Fruit fly (Drosophila melanogaster) whole organism, wandering third instar larva: ENCODE measurements around the gene Tig.

Experiments
- Abd-B ChIP-seq: fragments of >200 bp; optimal IDR thresholded peaks from 2 replicates; lab custom pipeline; 2017; ENCODE audit warnings: missing biosample characterization, missing genetic modification characterization
- CG32264 ChIP-seq: fragments of 200-800 bp; sonication (Bioruptor generic); optimal IDR thresholded peaks from 2 replicates; lab custom pipeline; 2016; ENCODE audit warnings: missing biosample characterization, missing genetic modification characterization
- CG9705 ChIP-seq: fragments of 200-800 bp; sonication (Bioruptor generic); optimal IDR thresholded peaks from 2 replicates; lab custom pipeline; 2018; ENCODE audit warnings: missing biosample characterization, mild to moderate bottlenecking, missing genetic modification characterization
- CrebA ChIP-seq: fragments of 200-800 bp; sonication (Bioruptor generic); optimal IDR thresholded peaks from 2 replicates; lab custom pipeline; 2016; ENCODE audit warnings: missing biosample characterization, mild to moderate bottlenecking, missing genetic modification characterization, borderline replicate concordance
- Dif ChIP-seq: fragments of 200-275, 200-300 bp; sonication (Bioruptor generic); optimal IDR thresholded peaks from 2 replicates; lab custom pipeline; 2018; ENCODE audit warnings: missing biosample characterization, missing genetic modification characterization; ENCODE audit not compliant: partially characterized antibody
- GATAd ChIP-seq: sonication (Bioruptor generic); optimal IDR thresholded peaks from 2 replicates; lab custom pipeline; 2016; ENCODE audit warnings: missing biosample characterization, missing genetic modification characterization
- HLH106 ChIP-seq: fragments of 200-800 bp; optimal IDR thresholded peaks from 3 replicates; lab custom pipeline; 2019; ENCODE audit warnings: missing biosample characterization, mild to moderate bottlenecking, missing genetic modification characterization, moderate library complexity
- Hr78 ChIP-seq: fragments of >200 bp; optimal IDR thresholded peaks from 2 replicates; lab custom pipeline; 2017; ENCODE audit warnings: missing biosample characterization, missing genetic modification characterization
- Hr83 ChIP-seq: fragments of 200-300 bp; sonication (Bioruptor generic); optimal IDR thresholded peaks from 2 replicates; lab custom pipeline; 2016; ENCODE audit warnings: missing biosample characterization, mild to moderate bottlenecking, missing genetic modification characterization, moderate library complexity; ENCODE audit not compliant: poor library complexity, severe bottlenecking
- Mio ChIP-seq: sonication (Bioruptor generic); optimal IDR thresholded peaks from 2 replicates; lab custom pipeline; 2016; ENCODE audit warnings: missing biosample characterization, missing genetic modification characterization
- Myc ChIP-seq: fragments of >200 bp; optimal IDR thresholded peaks from 2 replicates; lab custom pipeline; 2017
- OdsH ChIP-seq: fragments of 200-800 bp; sonication (Bioruptor generic); optimal IDR thresholded peaks from 2 replicates; lab custom pipeline; 2016; ENCODE audit warnings: missing biosample characterization, mild to moderate bottlenecking, missing genetic modification characterization
- Rel ChIP-seq, 2 experiments: fragments of 200-800 bp; sonication (Bioruptor generic) in 1 of 2; optimal IDR thresholded peaks; 2 replicates in 1 of 2; 3 replicates in 1 of 2; lab custom pipeline; 2016 to 2019; ENCODE audit warnings: mild to moderate bottlenecking in 2 of 2, missing biosample characterization in 2 of 2, missing genetic modification characterization in 2 of 2, moderate library complexity in 1 of 2
- Vsx2 ChIP-seq: fragments of 200-300, 225-300 bp; sonication (Bioruptor generic); optimal IDR thresholded peaks from 2 replicates; lab custom pipeline; 2018; ENCODE audit warnings: missing biosample characterization, missing genetic modification characterization; ENCODE audit not compliant: partially characterized antibody
- br ChIP-seq: fragments of 200-800 bp; sonication (Bioruptor generic); optimal IDR thresholded peaks from 2 replicates; lab custom pipeline; 2016; ENCODE audit warnings: missing biosample characterization, missing genetic modification characterization
- dsf ChIP-seq: sonication (Bioruptor generic); optimal IDR thresholded peaks from 2 replicates; lab custom pipeline; 2016; ENCODE audit warnings: missing biosample characterization, missing genetic modification characterization, borderline replicate concordance
- fru ChIP-seq: fragments of 200-800 bp; sonication (Bioruptor generic); optimal IDR thresholded peaks from 3 replicates; lab custom pipeline; 2016; ENCODE audit warnings: missing biosample characterization, mild to moderate bottlenecking, missing genetic modification characterization
- jim ChIP-seq: fragments of 175-275, 200-325 bp; sonication (Bioruptor generic); optimal IDR thresholded peaks from 2 replicates; lab custom pipeline; 2016; ENCODE audit warnings: missing biosample characterization, mild to moderate bottlenecking, missing genetic modification characterization
- lola ChIP-seq: fragments of >200 bp; optimal IDR thresholded peaks from 2 replicates; lab custom pipeline; 2017; ENCODE audit warnings: missing biosample characterization, missing genetic modification characterization
- pan ChIP-seq: fragments of >200 bp; optimal IDR thresholded peaks from 2 replicates; lab custom pipeline; 2017
- psq ChIP-seq: fragments of 200-800 bp; sonication (Bioruptor generic); optimal IDR thresholded peaks from 3 replicates; lab custom pipeline; 2017; ENCODE audit warnings: missing biosample characterization, mild to moderate bottlenecking, missing genetic modification characterization, moderate library complexity
- rgr ChIP-seq: fragments of 200-800 bp; sonication (Bioruptor generic); optimal IDR thresholded peaks from 3 replicates; lab custom pipeline; 2016; ENCODE audit warnings: missing biosample characterization, mild to moderate bottlenecking, missing genetic modification characterization
- sv ChIP-seq: fragments of 200-800 bp; sonication (Bioruptor generic); optimal IDR thresholded peaks from 3 replicates; lab custom pipeline; 2016; ENCODE audit warnings: missing biosample characterization, missing genetic modification characterization
- tai ChIP-seq: sonication (Bioruptor generic); optimal IDR thresholded peaks from 2 replicates; lab custom pipeline; 2016; ENCODE audit warnings: missing biosample characterization, missing genetic modification characterization
- woc ChIP-seq: sonication (Bioruptor generic); optimal IDR thresholded peaks from 2 replicates; lab custom pipeline; 2016; ENCODE audit warnings: missing biosample characterization, mild to moderate bottlenecking, missing genetic modification characterization

The Tig gene

DNA sequence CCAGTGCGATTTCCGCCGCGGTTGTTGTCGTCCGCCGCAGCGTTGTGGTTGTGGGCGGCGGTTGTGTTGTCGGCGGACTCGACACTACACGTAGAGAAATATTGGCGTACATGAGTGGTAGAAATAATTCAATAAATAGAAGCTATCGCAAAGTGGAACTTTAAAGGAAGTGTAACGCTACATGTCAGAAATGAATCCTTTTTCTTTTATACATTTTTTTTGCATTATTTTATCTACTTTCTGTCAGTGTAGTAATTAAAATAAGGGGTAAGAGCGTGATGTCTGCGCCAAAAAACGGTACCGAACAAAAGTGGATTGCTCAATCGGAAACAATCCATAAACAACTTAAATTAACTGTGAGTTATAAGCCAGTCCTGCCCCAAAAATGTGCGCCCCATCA, 43.9 kb downstream of the Tig start:
- TF ChIP-seq tai: no peak

DNA sequence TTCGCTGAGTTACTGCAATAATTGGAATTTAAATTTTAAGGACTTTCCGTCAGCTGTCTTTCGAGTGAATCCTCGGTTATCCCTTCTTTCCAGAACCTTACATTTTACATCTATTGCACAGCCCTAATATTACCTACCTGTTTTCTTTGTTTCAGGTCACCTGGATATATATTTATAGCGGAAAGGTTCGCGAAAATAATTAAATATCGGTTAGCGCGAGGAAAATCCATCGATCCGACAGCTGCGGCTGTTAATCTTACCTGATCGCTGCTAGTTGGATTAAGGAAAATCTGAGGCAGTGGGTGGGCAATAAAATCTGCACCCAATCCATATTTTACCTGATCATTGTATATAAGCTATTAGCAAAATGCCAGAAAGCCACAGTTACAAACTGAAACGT, 50.0 kb downstream of the Tig start:
- TF ChIP-seq sv (no peak), lola (no peak), woc (GFP tag; lab: Kevin White, UChicago) (no peak), psq (GFP tag; lab: Kevin White, UChicago) (no peak), tai (no peak), br (no peak), CG9705 (GFP tag; lab: Kevin White, UChicago) (no peak), pan (lab: Kevin White, UChicago) (no peak), GATAd (no peak), jim (no peak), rgr (GFP tag; lab: Kevin White, UChicago) (no peak), Vsx2 (GFP tag; lab: Kevin White, UChicago) (no peak), Dif (GFP tag; lab: Kevin White, UChicago) (no peak), HLH106 (tag; lab: Kevin White, UChicago) (no peak), CrebA (no peak), OdsH (GFP tag; lab: Kevin White, UChicago) (no peak), fru (GFP tag; lab: Kevin White, UChicago) (no peak)

DNA sequence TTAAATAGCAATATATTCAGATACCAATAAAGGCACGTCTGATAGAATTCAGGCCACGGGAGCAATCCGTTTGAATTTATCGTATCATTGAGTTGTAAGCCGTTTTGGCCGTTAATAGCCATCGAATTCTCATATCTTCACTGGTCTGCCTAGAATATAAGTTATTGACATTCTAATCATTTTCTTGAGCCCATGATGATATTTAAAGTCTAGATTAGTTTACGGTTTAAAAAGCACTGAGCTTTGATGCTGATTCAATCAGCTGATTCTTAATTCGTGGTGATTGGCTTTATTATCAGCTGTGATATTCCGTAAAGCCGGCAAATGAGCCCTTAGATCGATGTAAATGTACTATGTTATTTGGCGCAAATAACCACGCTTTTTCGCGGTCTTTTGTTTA, 51.0 kb downstream of the Tig start, which contains the start of gene slam:
slam (plus strand) TSS at position 301 of the 400 bp plus-strand sequence.
- TF ChIP-seq Myc (lab: Kevin White, UChicago) (no peak), Rel (GFP tag; optimal IDR thresholded peaks at IDR 0.05; lab: Kevin White, UChicago) (no peak), Rel (tag; optimal IDR thresholded peaks at IDR 0.05; lab: Kevin White, UChicago) (no peak), br (no peak), Abd-B (GFP tag; lab: Kevin White, UChicago) (no peak), Mio (GFP tag; lab: Kevin White, UChicago) (no peak), Hr83 (GFP tag; lab: Kevin White, UChicago) (no peak), rgr (GFP tag; lab: Kevin White, UChicago) (no peak), Hr78 (GFP tag; lab: Kevin White, UChicago) (no peak), CrebA (no peak)

DNA sequence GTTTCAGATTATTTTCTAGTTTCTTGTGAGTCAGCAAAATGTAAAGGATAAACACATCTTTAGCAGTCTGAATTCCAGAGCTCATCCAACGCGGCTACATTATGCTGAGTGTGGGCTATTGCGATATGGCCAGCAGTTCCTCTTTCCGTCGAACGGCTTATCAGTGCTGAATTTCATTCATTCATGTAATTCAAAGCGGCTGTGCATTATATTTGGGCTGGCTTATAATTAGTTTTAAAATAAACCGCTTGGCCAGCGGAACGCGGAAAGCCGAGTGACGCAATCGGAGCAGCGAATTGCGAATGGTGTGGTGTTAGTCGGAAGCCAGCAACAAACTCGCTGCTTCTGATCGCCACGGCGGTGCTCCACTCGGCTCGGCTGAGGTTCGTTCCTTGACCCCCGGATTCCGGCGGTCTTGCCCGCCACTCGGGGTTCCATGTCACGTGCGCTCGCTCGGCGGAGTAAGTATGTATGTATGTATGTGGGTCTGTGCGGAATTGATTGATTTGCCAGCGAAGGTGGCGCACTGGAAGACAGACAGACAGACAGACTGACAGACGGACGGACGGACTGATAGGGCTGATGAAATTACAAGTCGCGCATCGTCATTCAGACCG, 52.0 kb downstream of the Tig start:
- TF ChIP-seq dsf (GFP tag; lab: Kevin White, UChicago) (no peak), Rel (GFP tag; optimal IDR thresholded peaks at IDR 0.05; lab: Kevin White, UChicago) (no peak), Rel (tag; optimal IDR thresholded peaks at IDR 0.05; lab: Kevin White, UChicago) (peak; percentile 2)

DNA sequence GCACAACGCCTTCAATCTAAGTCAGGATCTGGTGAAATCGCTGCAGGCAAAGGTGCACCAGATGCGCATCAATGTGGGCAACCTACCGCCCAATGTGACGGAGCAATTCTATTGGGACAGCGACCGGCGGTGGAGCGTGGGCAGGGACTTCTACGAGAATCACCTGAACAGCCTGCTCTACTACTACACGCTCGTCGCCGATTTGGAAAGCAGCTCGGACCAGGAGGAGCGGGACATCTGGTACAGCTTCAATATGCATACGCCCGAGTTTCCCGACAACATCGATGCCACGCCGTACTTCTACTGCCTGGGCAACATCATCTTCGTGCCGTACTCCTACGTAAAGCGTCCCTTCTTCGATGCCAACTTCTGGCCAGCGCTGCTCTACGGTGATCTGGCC, 53.8 kb downstream of the Tig start:
- no peak for TF ChIP-seq CG9705 (GFP tag; lab: Kevin White, UChicago)
- TF ChIP-seq, all 38 proteins: peak for 0

DNA sequence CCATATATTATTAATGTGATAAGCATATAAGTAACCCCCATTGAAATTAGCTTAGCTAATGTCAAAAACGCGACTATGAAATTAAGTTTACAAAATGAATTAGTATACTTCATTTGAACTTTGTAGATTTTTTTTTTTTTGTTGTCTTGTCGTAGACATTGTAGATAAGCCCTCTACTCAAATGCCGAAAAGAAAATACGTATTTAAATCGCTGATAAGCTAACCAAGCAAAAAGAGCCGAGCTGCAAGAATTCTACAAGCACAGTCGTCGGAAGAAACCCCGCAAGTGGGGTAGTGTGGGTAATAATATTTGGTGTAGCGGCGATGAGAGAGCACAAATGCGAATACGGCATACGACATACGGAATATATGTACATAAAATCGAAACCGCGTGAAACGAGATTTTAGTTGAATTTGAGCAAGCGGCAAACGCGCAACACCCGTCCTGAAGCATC, 55.6 kb downstream of the Tig start, which contains the start of gene Nepl4:
Nepl4 (plus strand) TSS at position 405 of the 455 bp plus-strand sequence.
- TF ChIP-seq CG32264 (GFP tag; lab: Kevin White, UChicago) (no peak), Rel (GFP tag; optimal IDR thresholded peaks at IDR 0.05; lab: Kevin White, UChicago) (no peak), Rel (tag; optimal IDR thresholded peaks at IDR 0.05; lab: Kevin White, UChicago) (peak; percentile 65)
- TF ChIP-seq, all 38 proteins: peak for 1

DNA sequence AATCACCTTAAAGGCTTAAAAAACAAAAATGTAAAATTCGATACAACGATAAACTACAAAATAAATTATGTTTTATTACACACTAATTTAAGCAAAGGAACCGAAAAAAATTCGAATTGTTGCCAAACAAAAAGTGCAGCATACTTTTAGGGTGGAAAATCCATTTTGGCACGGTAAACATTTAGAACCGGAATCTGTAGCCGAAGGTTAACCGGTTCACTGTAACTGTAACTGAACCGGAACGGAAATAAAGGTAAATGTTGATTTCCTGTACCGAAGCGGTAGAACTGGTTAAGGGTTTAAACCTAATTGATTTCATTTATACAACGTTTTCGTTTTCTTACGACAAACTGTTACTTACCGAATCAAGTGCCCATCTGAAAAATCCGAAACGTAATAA, 56.2 kb downstream of the Tig start:
- no peak for TF ChIP-seq CG9705 (GFP tag; lab: Kevin White, UChicago)
